Fruit fly (Drosophila melanogaster) whole organism, prepupa: ENCODE data around the gene CG8117.
A peak's percentile ranks its signal among the peaks of the same experiment; 100 is the strongest.

ENCODE experiments used
- CG11294 ChIP-seq: fragments of 200-800 bp; sonication (Bioruptor generic); IDR thresholded peaks from 2 replicates; pipeline ENCODE4 v1.3.6; 2022; ENCODE audit warnings: missing biosample characterization, missing genetic modification characterization
- CG11762 ChIP-seq: fragments of 200-800 bp; sonication (Bioruptor generic); optimal IDR thresholded peaks from 3 replicates; lab custom pipeline; 2016; ENCODE audit warnings: missing biosample characterization, missing genetic modification characterization; ENCODE audit not compliant: insufficient read depth
- CG1621 ChIP-seq: fragments of 200-800 bp; sonication (Bioruptor generic); optimal IDR thresholded peaks from 3 replicates; lab custom pipeline; 2018; ENCODE audit warnings: missing biosample characterization, mild to moderate bottlenecking, missing genetic modification characterization
- CG3032 ChIP-seq: fragments of 200-800 bp; optimal IDR thresholded peaks from 2 replicates; lab custom pipeline; 2019; ENCODE audit warnings: missing biosample characterization, mild to moderate bottlenecking, missing genetic modification characterization, moderate library complexity
- CG31627 ChIP-seq: fragments of 200-800 bp; sonication (Bioruptor generic); optimal IDR thresholded peaks from 3 replicates; lab custom pipeline; 2016; ENCODE audit warnings: missing biosample characterization, missing genetic modification characterization
- CG32006 ChIP-seq: fragments of 200-800 bp; sonication (Bioruptor generic); optimal IDR thresholded peaks from 3 replicates; lab custom pipeline; 2017; ENCODE audit warnings: missing biosample characterization, mild to moderate bottlenecking, missing genetic modification characterization
- Ets21C ChIP-seq: fragments of 200-800 bp; sonication (Bioruptor generic); optimal IDR thresholded peaks from 3 replicates; lab custom pipeline; 2016; ENCODE audit warnings: missing biosample characterization, missing genetic modification characterization
- Lpt ChIP-seq: fragments of 200-800 bp; sonication (Bioruptor generic); optimal IDR thresholded peaks from 3 replicates; lab custom pipeline; 2016; ENCODE audit warnings: missing biosample characterization, missing genetic modification characterization
- achi ChIP-seq: fragments of 200-800 bp; sonication (Bioruptor generic); optimal IDR thresholded peaks from 3 replicates; lab custom pipeline; 2016; ENCODE audit warnings: missing biosample characterization, missing genetic modification characterization
- cyc ChIP-seq: fragments of 200-800 bp; sonication (Bioruptor generic); optimal IDR thresholded peaks from 3 replicates; lab custom pipeline; 2016; ENCODE audit warnings: missing biosample characterization, missing genetic modification characterization
- eg ChIP-seq: fragments of 200-800 bp; sonication (Bioruptor generic); IDR thresholded peaks from 3 replicates; pipeline ENCODE4 v1.3.6; 2022; ENCODE audit warnings: missing biosample characterization, missing genetic modification characterization
- net ChIP-seq: fragments of 200-800 bp; sonication (Bioruptor generic); optimal IDR thresholded peaks from 3 replicates; lab custom pipeline; 2016; ENCODE audit warnings: missing biosample characterization, missing genetic modification characterization
- spab ChIP-seq: fragments of 200-800 bp; sonication (Bioruptor generic); optimal IDR thresholded peaks from 2 replicates; lab custom pipeline; 2017; ENCODE audit warnings: missing biosample characterization, mild to moderate bottlenecking, missing genetic modification characterization, missing genetic modification reagents
- vri ChIP-seq: fragments of 200-800 bp; sonication (Bioruptor generic); optimal IDR thresholded peaks from 3 replicates; lab custom pipeline; 2016; ENCODE audit warnings: missing biosample characterization, mild to moderate bottlenecking, missing genetic modification characterization

DNA sequence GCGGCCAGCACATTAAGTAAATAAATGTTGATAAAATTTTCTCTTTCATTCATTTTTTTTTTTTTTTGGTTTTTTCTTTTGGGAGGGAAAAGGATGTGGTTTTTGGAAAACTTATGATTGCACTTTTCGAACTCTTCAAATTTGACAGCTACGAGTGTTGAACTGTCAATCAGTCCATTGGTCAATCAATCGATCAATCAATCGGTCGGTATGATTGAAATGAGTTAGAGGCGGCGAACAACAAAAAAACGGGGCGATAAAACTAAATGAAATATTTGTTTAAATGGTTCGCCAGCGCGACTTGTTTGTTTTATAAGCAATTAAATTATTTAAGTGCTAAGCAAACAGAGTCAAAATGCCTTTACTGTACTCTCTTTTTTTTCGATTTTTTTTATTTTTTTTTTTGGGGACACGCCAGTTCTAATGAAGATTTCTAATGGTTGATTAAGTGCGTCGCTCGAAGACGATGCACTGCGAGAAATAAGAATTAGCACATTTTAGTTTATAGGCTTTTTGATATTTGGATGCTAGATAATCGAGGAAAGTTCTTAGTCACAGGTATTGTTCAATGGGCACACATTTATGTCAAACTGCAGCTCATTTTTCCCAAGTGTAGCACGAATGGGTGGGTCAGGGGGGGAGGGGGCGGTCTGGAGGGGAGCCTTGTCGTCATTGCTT lies 24.9 kb upstream of the CG8117 start:
- TF ChIP-seq Ets21C (GFP tag; lab: Kevin White, UChicago), result no peak
- TF ChIP-seq achi, result peak; percentile 29
- no peak for TF ChIP-seq Lpt (GFP tag; lab: Kevin White, UChicago)
- no peak for TF ChIP-seq spab (GFP tag; lab: Kevin White, UChicago)
- no peak for TF ChIP-seq CG11762 (GFP tag; lab: Kevin White, UChicago)
- TF ChIP-seq vri (GFP tag; lab: Kevin White, UChicago), result no peak
- no peak for TF ChIP-seq CG1621
- TF ChIP-seq cyc (GFP tag; lab: Kevin White, UChicago), result peak; percentile 9
- TF ChIP-seq CG11294 (GFP tag; lab: Robert Waterston, UW), result 0 out of 2 replicates have a peak, but pooled peaks have one; percentile 18
- peak; percentile 72 for TF ChIP-seq eg (GFP tag; lab: Robert Waterston, UW)
- peak; percentile 57 for TF ChIP-seq CG32006
- no peak for TF ChIP-seq net (GFP tag; lab: Kevin White, UChicago)
- no peak for TF ChIP-seq CG3032 (tag; lab: Kevin White, UChicago)
- peak; percentile 12 for TF ChIP-seq CG31627 (GFP tag; lab: Kevin White, UChicago)
